Fruit fly (Drosophila melanogaster) whole organism, embryonic: ENCODE measurements around the gene CG43060.
A peak's percentile ranks its signal among the peaks of the same experiment; 100 is the strongest.

Source experiments
- BtbVII ChIP-seq: fragments of 200-800 bp; sonication (Bioruptor generic); optimal IDR thresholded peaks from 3 replicates; lab custom pipeline; 2017; ENCODE audit warnings: missing biosample characterization, mild to moderate bottlenecking, missing genetic modification characterization
- Bteb2 ChIP-seq: fragments of 200-800 bp; sonication (Bioruptor generic); optimal IDR thresholded peaks from 2 replicates; lab custom pipeline; 2016; ENCODE audit warnings: missing biosample characterization, missing genetic modification characterization
- CG10209 ChIP-seq: fragments of 200-800 bp; sonication (Bioruptor generic); optimal IDR thresholded peaks from 3 replicates; lab custom pipeline; 2017; ENCODE audit warnings: missing biosample characterization, mild to moderate bottlenecking, missing genetic modification characterization, missing genetic modification reagents
- CG12219 ChIP-seq: fragments of 200-800 bp; sonication (Bioruptor generic); optimal IDR thresholded peaks from 3 replicates; lab custom pipeline; 2018; ENCODE audit warnings: missing biosample characterization, mild to moderate bottlenecking, missing genetic modification characterization
- CG13894 ChIP-seq: fragments of 200-800 bp; sonication (Bioruptor generic); optimal IDR thresholded peaks from 3 replicates; lab custom pipeline; 2018; ENCODE audit warnings: missing biosample characterization, mild to moderate bottlenecking, missing genetic modification characterization, moderate library complexity
- CG15011 ChIP-seq: fragments of 200-800 bp; sonication (Bioruptor generic); optimal IDR thresholded peaks from 3 replicates; lab custom pipeline; 2018; ENCODE audit warnings: missing biosample characterization, mild to moderate bottlenecking, missing genetic modification characterization
- CG17829 ChIP-seq: fragments of 200-800 bp; optimal IDR thresholded peaks from 2 replicates; lab custom pipeline; 2019; ENCODE audit warnings: missing biosample characterization, mild to moderate bottlenecking, missing genetic modification characterization, moderate library complexity
- CG17912 ChIP-seq: fragments of 200-800 bp; sonication (Bioruptor generic); optimal IDR thresholded peaks from 2 replicates; lab custom pipeline; 2018; ENCODE audit warnings: missing biosample characterization, mild to moderate bottlenecking, missing genetic modification characterization
- CG18262 ChIP-seq: fragments of 200-800 bp; optimal IDR thresholded peaks from 3 replicates; lab custom pipeline; 2019; ENCODE audit warnings: missing biosample characterization, mild to moderate bottlenecking, missing genetic modification characterization, moderate library complexity
- CG2712 ChIP-seq: fragments of 200-800 bp; optimal IDR thresholded peaks from 3 replicates; lab custom pipeline; 2019; ENCODE audit warnings: missing biosample characterization, mild to moderate bottlenecking, missing genetic modification characterization, moderate library complexity
- CG3163 ChIP-seq: fragments of 200-800 bp; sonication (Bioruptor generic); optimal IDR thresholded peaks from 3 replicates; lab custom pipeline; 2016; ENCODE audit warnings: missing biosample characterization, missing genetic modification characterization
- CG3407 ChIP-seq: fragments of 200-800 bp; sonication (Bioruptor generic); optimal IDR thresholded peaks from 2 replicates; lab custom pipeline; 2018; ENCODE audit warnings: missing biosample characterization, mild to moderate bottlenecking, missing genetic modification characterization
- CG3995 ChIP-seq: fragments of 200-800 bp; sonication (Bioruptor generic); optimal IDR thresholded peaks from 3 replicates; lab custom pipeline; 2016; ENCODE audit warnings: missing biosample characterization, missing genetic modification characterization
- CG5180 ChIP-seq: fragments of 200-800 bp; sonication (Bioruptor generic); optimal IDR thresholded peaks from 3 replicates; lab custom pipeline; 2017; ENCODE audit warnings: missing biosample characterization, missing genetic modification characterization, mild to moderate bottlenecking, moderate library complexity, missing genetic modification reagents
- CG7271 ChIP-seq: fragments of 200-800 bp; sonication (Bioruptor generic); optimal IDR thresholded peaks from 2 replicates; lab custom pipeline; 2018; ENCODE audit warnings: missing biosample characterization, mild to moderate bottlenecking, missing genetic modification characterization, moderate library complexity
- CG8359 ChIP-seq: fragments of 200-800 bp; sonication (Bioruptor generic); optimal IDR thresholded peaks from 2 replicates; lab custom pipeline; 2017; ENCODE audit warnings: missing biosample characterization, mild to moderate bottlenecking, missing genetic modification characterization, borderline replicate concordance
- CG8765 ChIP-seq: fragments of 200-800 bp; sonication (Bioruptor generic); IDR thresholded peaks from 2 replicates; pipeline ENCODE4 v1.3.6; 2022; ENCODE audit warnings: missing biosample characterization, missing genetic modification characterization
- CG8924 ChIP-seq: fragments of 200-800 bp; optimal IDR thresholded peaks from 3 replicates; lab custom pipeline; 2019; ENCODE audit warnings: missing biosample characterization, mild to moderate bottlenecking, missing genetic modification characterization, moderate library complexity
- CG9797 ChIP-seq: fragments of 200-800 bp; sonication (Bioruptor generic); optimal IDR thresholded peaks from 3 replicates; lab custom pipeline; 2018; ENCODE audit warnings: missing biosample characterization, mild to moderate bottlenecking, missing genetic modification characterization
- CG9932 ChIP-seq: fragments of 200-800 bp; sonication (Bioruptor generic); IDR thresholded peaks from 2 replicates; pipeline ENCODE4 v1.3.6; 2022; ENCODE audit warnings: missing biosample characterization, missing genetic modification characterization
- CHES-1-like ChIP-seq: fragments of 200-800 bp; sonication (Bioruptor generic); optimal IDR thresholded peaks from 2 replicates; lab custom pipeline; 2016; ENCODE audit warnings: missing biosample characterization, missing genetic modification characterization
- Camta ChIP-seq: fragments of 200-800 bp; sonication (Bioruptor generic); optimal IDR thresholded peaks from 2 replicates; lab custom pipeline; 2016; ENCODE audit warnings: missing biosample characterization, missing genetic modification characterization
- Dad ChIP-seq: fragments of 200-800 bp; sonication (Bioruptor generic); optimal IDR thresholded peaks from 3 replicates; lab custom pipeline; 2016; ENCODE audit warnings: missing biosample characterization, missing genetic modification characterization
- Dbx ChIP-seq: fragments of 200-800 bp; sonication (Bioruptor generic); IDR thresholded peaks from 3 replicates; pipeline ENCODE4 v1.3.6; 2022; ENCODE audit warnings: missing biosample characterization, missing genetic modification characterization
- Dip2 ChIP-seq: fragments of 200-800 bp; sonication (Bioruptor generic); IDR thresholded peaks from 2 replicates; pipeline ENCODE4 v1.3.6; 2022; ENCODE audit warnings: missing biosample characterization, missing genetic modification characterization
- ERR ChIP-seq: fragments of 200-800 bp; sonication (Bioruptor generic); optimal IDR thresholded peaks from 2 replicates; lab custom pipeline; 2016; ENCODE audit warnings: missing biosample characterization, missing genetic modification characterization
- Hand ChIP-seq: fragments of 200-800 bp; sonication (Bioruptor generic); optimal IDR thresholded peaks from 2 replicates; lab custom pipeline; 2017; ENCODE audit warnings: mild to moderate bottlenecking, missing biosample characterization, missing genetic modification reagents, missing genetic modification characterization
- Jarid2 ChIP-seq: fragments of 200-800 bp; sonication (Bioruptor generic); optimal IDR thresholded peaks from 3 replicates; lab custom pipeline; 2017; ENCODE audit warnings: mild to moderate bottlenecking, missing biosample characterization, missing genetic modification reagents, missing genetic modification characterization
- Meics ChIP-seq: fragments of 200-800 bp; sonication (Bioruptor generic); optimal IDR thresholded peaks from 2 replicates; lab custom pipeline; 2017; ENCODE audit warnings: missing biosample characterization, mild to moderate bottlenecking, missing genetic modification characterization
- Nf-YC ChIP-seq: fragments of 200-800 bp; optimal IDR thresholded peaks from 3 replicates; lab custom pipeline; 2019; ENCODE audit warnings: missing biosample characterization, mild to moderate bottlenecking, missing genetic modification characterization, moderate library complexity
- NfI ChIP-seq: fragments of 200-800 bp; sonication (Bioruptor generic); optimal IDR thresholded peaks from 3 replicates; lab custom pipeline; 2018; ENCODE audit warnings: missing biosample characterization, mild to moderate bottlenecking, missing genetic modification characterization, moderate library complexity
- Sox100B ChIP-seq: fragments of 200-800 bp; sonication (Bioruptor generic); optimal IDR thresholded peaks from 3 replicates; lab custom pipeline; 2018; ENCODE audit warnings: missing biosample characterization, mild to moderate bottlenecking, missing genetic modification characterization
- Stat92E ChIP-seq, 3 experiments: fragments of >200 bp in 2 of 3; fragments of 200-800 bp in 1 of 3; sonication (Bioruptor generic) in 1 of 3; optimal IDR thresholded peaks; 2 replicates each; lab custom pipeline; 2017 to 2019; ENCODE audit warnings: missing biosample characterization in 3 of 3, missing genetic modification characterization in 3 of 3, mild to moderate bottlenecking in 1 of 3, moderate library complexity in 1 of 3
- TFAM ChIP-seq: fragments of 200-800 bp; sonication (Bioruptor generic); optimal IDR thresholded peaks from 2 replicates; lab custom pipeline; 2017; ENCODE audit warnings: missing biosample characterization, missing genetic modification characterization, inconsistent platforms
- Trl ChIP-seq, 3 experiments: fragments of >200 bp in 2 of 3; fragments of 200-800 bp in 1 of 3; sonication (Bioruptor generic) in 1 of 3; optimal IDR thresholded peaks; 2 replicates in 1 of 3; 3 replicates in 2 of 3; lab custom pipeline; 2016 to 2017; ENCODE audit warnings: missing biosample characterization in 1 of 3, missing genetic modification characterization in 1 of 3
- ase ChIP-seq: fragments of 200-800 bp; sonication (Bioruptor generic); IDR thresholded peaks from 3 replicates; pipeline ENCODE4 v1.3.6; 2022; ENCODE audit warnings: missing biosample characterization, missing genetic modification characterization
- ash1 ChIP-seq: fragments of 200-800 bp; sonication (Bioruptor generic); optimal IDR thresholded peaks from 2 replicates; lab custom pipeline; 2018; ENCODE audit warnings: missing biosample characterization, mild to moderate bottlenecking, missing genetic modification characterization
- caup ChIP-seq: fragments of 200-800 bp; sonication (Bioruptor generic); optimal IDR thresholded peaks from 3 replicates; lab custom pipeline; 2017; ENCODE audit warnings: missing biosample characterization, mild to moderate bottlenecking, missing genetic modification characterization, moderate library complexity; ENCODE audit not compliant: severe bottlenecking
- crp ChIP-seq, 2 experiments: fragments of 200-800 bp; sonication (Bioruptor generic); optimal IDR thresholded peaks; 2 replicates in 1 of 2; 3 replicates in 1 of 2; lab custom pipeline; 2017; ENCODE audit warnings: missing biosample characterization in 2 of 2, missing genetic modification characterization in 2 of 2, mild to moderate bottlenecking in 1 of 2, moderate library complexity in 1 of 2
- eve ChIP-seq, 2 experiments: fragments of >200 bp; optimal IDR thresholded peaks; 2 replicates each; lab custom pipeline; 2017; ENCODE audit warnings: missing biosample characterization in 2 of 2, missing genetic modification characterization in 2 of 2
- gcm ChIP-seq: fragments of 200-800 bp; sonication (Bioruptor generic); optimal IDR thresholded peaks from 2 replicates; lab custom pipeline; 2019; ENCODE audit warnings: missing biosample characterization, mild to moderate bottlenecking, missing genetic modification characterization, moderate library complexity
- grau ChIP-seq: fragments of 200-800 bp; optimal IDR thresholded peaks from 3 replicates; lab custom pipeline; 2019; ENCODE audit warnings: missing biosample characterization, mild to moderate bottlenecking, missing genetic modification characterization, moderate library complexity
- lab ChIP-seq: fragments of 200-800 bp; sonication (Bioruptor generic); optimal IDR thresholded peaks from 3 replicates; lab custom pipeline; 2017; ENCODE audit warnings: missing biosample characterization, missing genetic modification characterization, mild to moderate bottlenecking, moderate library complexity, missing genetic modification reagents
- mam ChIP-seq: fragments of 200-800 bp; sonication (Bioruptor generic); optimal IDR thresholded peaks from 3 replicates; lab custom pipeline; 2016; ENCODE audit warnings: missing biosample characterization, missing genetic modification characterization
- schlank ChIP-seq: fragments of 200-800 bp; sonication (Bioruptor generic); optimal IDR thresholded peaks from 2 replicates; lab custom pipeline; 2018; ENCODE audit warnings: missing biosample characterization, mild to moderate bottlenecking, missing genetic modification characterization
- shn ChIP-seq: fragments of 200-800 bp; sonication (Bioruptor generic); optimal IDR thresholded peaks from 3 replicates; lab custom pipeline; 2016; ENCODE audit warnings: missing biosample characterization, missing genetic modification characterization
- tin ChIP-seq: fragments of 200-800 bp; sonication (Bioruptor generic); optimal IDR thresholded peaks from 3 replicates; lab custom pipeline; 2016; ENCODE audit warnings: missing biosample characterization, missing genetic modification characterization
- twi ChIP-seq: fragments of 200-800 bp; optimal IDR thresholded peaks from 2 replicates; lab custom pipeline; 2019; ENCODE audit warnings: missing biosample characterization, mild to moderate bottlenecking, missing genetic modification characterization, moderate library complexity
- zfh1 ChIP-seq: fragments of 200-800 bp; sonication (Bioruptor generic); IDR thresholded peaks from 3 replicates; pipeline ENCODE4 v1.3.6; 2022; ENCODE audit warnings: missing biosample characterization, missing genetic modification characterization

The CG43060 gene

DNA sequence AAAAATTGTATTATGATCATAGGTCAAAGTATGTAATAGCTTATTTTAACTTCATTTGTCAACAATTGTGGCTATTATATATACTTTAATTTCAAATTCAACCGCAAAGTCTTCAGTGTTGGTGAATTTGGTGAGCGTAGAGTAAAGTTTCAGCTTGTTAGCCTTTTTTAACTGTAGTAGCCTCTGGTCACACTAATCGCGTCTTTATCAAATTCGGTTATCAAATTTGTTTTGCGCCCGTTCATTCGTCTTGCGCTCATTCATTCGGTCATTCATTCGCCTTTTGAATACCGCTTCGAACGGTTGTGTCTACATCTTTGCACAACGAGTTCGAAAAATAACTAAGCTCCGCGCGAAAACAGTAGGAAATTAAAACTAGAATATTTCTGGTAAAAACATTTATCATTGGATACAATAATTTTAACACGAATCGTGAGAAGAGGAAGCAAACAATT lies 64.1 kb downstream of the CG43060 start, which contains the start of gene puc (continued):
- peak; percentile 68 for TF ChIP-seq caup
- TF ChIP-seq CG7271 = no peak
- peak; percentile 25 for TF ChIP-seq mam
- no peak for TF ChIP-seq zfh1
- TF ChIP-seq CG3163 (GFP tag; lab: Kevin White, UChicago) = peak; percentile 16
- peak; percentile 28 for TF ChIP-seq Hand
- TF ChIP-seq Jarid2 = peak; percentile 92
- no peak for TF ChIP-seq CG3407 (GFP tag; lab: Kevin White, UChicago)
- TF ChIP-seq CG8359 (GFP tag; lab: Kevin White, UChicago) = peak; percentile 45
- peak; percentile 41 for TF ChIP-seq gcm
- TF ChIP-seq Dbx = no peak
- TF ChIP-seq lab (GFP tag; lab: Kevin White, UChicago) = peak; percentile 77
- TF ChIP-seq CG10209 (GFP tag; lab: Kevin White, UChicago) = no peak
- peak; percentile 41 for TF ChIP-seq CG2712 (tag; lab: Kevin White, UChicago)
- TF ChIP-seq CG3995 (GFP tag; lab: Kevin White, UChicago) = peak; percentile 15
- peak; percentile 81 for TF ChIP-seq CG9797 (GFP tag; lab: Kevin White, UChicago)
- TF ChIP-seq Nf-YC = peak; percentile 19
- no peak for TF ChIP-seq CG9932 (GFP tag; lab: Robert Waterston, UW)
- TF ChIP-seq Trl (optimal IDR thresholded peaks at IDR 0.05; lab: Kevin White, UChicago) = no peak
- peak; percentile 26 for TF ChIP-seq Trl (GFP tag; optimal IDR thresholded peaks at IDR 0.05; lab: Kevin White, UChicago)
- TF ChIP-seq CG8765 (GFP tag; lab: Robert Waterston, UW) = no peak
- TF ChIP-seq CG17912 (GFP tag; lab: Kevin White, UChicago) = peak; percentile 49
- TF ChIP-seq Dad (GFP tag; lab: Kevin White, UChicago) = no peak
- TF ChIP-seq Bteb2 = peak; percentile 15
- TF ChIP-seq eve (GFP tag; optimal IDR thresholded peaks at IDR 0.05; lab: Kevin White, UChicago) = peak in 1 of 2 experiments; percentile 58
- peak; percentile 70 for TF ChIP-seq CG13894 (tag; lab: Kevin White, UChicago)
- no peak for TF ChIP-seq Sox100B (GFP tag; lab: Kevin White, UChicago)
- TF ChIP-seq shn (GFP tag; lab: Kevin White, UChicago) = peak; percentile 40
- TF ChIP-seq Camta (GFP tag; lab: Kevin White, UChicago) = peak; percentile 14
- peak in 1 of 3 experiments; percentile 50 for TF ChIP-seq Stat92E (GFP tag; optimal IDR thresholded peaks at IDR 0.05; lab: Kevin White, UChicago)
- peak; percentile 34 for TF ChIP-seq grau (tag; lab: Kevin White, UChicago)
- TF ChIP-seq schlank (tag; lab: Kevin White, UChicago) = peak; percentile 51
- TF ChIP-seq TFAM = no peak
- TF ChIP-seq tin = peak; percentile 15
- peak; percentile 44 for TF ChIP-seq ash1 (GFP tag; lab: Kevin White, UChicago)
- TF ChIP-seq Dip2 = no peak
- TF ChIP-seq CG18262 (tag; lab: Kevin White, UChicago) = peak; percentile 3
- no peak for TF ChIP-seq twi (tag; lab: Kevin White, UChicago)
- peak; percentile 48 for TF ChIP-seq CHES-1-like
- TF ChIP-seq crp (GFP tag; optimal IDR thresholded peaks at IDR 0.05; lab: Kevin White, UChicago) = no peak
- peak; percentile 13 for TF ChIP-seq CG12219 (GFP tag; lab: Kevin White, UChicago)
- peak; percentile 70 for TF ChIP-seq CG8924 (tag; lab: Kevin White, UChicago)
- TF ChIP-seq CG15011 = no peak
- TF ChIP-seq ERR (GFP tag; lab: Kevin White, UChicago) = peak; percentile 32
- no peak for TF ChIP-seq ase
- peak; percentile 48 for TF ChIP-seq NfI (GFP tag; lab: Kevin White, UChicago)
- peak; percentile 5 for TF ChIP-seq BtbVII (GFP tag; lab: Kevin White, UChicago)
- peak; percentile 31 for TF ChIP-seq Meics (GFP tag; lab: Kevin White, UChicago)
- TF ChIP-seq CG5180 (GFP tag; lab: Kevin White, UChicago) = peak; percentile 42
- peak; percentile 25 for TF ChIP-seq CG17829 (tag; lab: Kevin White, UChicago)
